Worm (Caenorhabditis elegans) whole organism, L1 larva: ENCODE data around the gene F08H9.4.
A peak's percentile ranks its signal among the peaks of the same experiment; 100 is the strongest.

Experiments used
- C34B4.2 ChIP-seq: sonication (generic microtip); optimal IDR thresholded peaks from 2 replicates; lab custom pipeline; 2017; ENCODE audit warnings: mild to moderate bottlenecking, missing genetic modification characterization, missing compliant biosample characterization
- F16B12.6 ChIP-seq: fragments of 150-350 bp; optimal IDR thresholded peaks from 2 replicates; lab custom pipeline; 2014; ENCODE audit warnings: missing biosample characterization, missing genetic modification characterization
- aha-1 ChIP-seq: fragments of 150-350 bp; optimal IDR thresholded peaks from 2 replicates; lab custom pipeline; 2014; ENCODE audit warnings: missing biosample characterization, missing genetic modification characterization
- aly-2 ChIP-seq: fragments of 150-350 bp; optimal IDR thresholded peaks from 2 replicates; lab custom pipeline; 2014; ENCODE audit warnings: missing biosample characterization, missing genetic modification characterization
- ama-1 ChIP-seq: fragments of 150-350 bp; optimal IDR thresholded peaks from 2 replicates; lab custom pipeline; 2014
- ceh-63 ChIP-seq: fragments of 200-800 bp; sonication (Bioruptor generic); optimal IDR thresholded peaks from 2 replicates; lab custom pipeline; 2018; ENCODE audit warnings: mild to moderate bottlenecking, missing genetic modification characterization, missing compliant biosample characterization
- ceh-8 ChIP-seq: fragments of 200-800 bp; sonication (Bioruptor generic); optimal IDR thresholded peaks from 2 replicates; lab custom pipeline; 2018; ENCODE audit warnings: mild to moderate bottlenecking, missing genetic modification characterization, moderate library complexity, missing compliant biosample characterization
- ceh-82 ChIP-seq, 3 experiments: fragments of 150-350 bp in 1 of 3; sonication (generic microtip) in 2 of 3; optimal IDR thresholded peaks; 2 replicates each; lab custom pipeline; 2014 to 2017; ENCODE audit warnings: missing biosample characterization in 3 of 3, missing genetic modification characterization in 3 of 3
- ces-1 ChIP-seq: fragments of 150-350 bp; optimal IDR thresholded peaks from 2 replicates; lab custom pipeline; 2014; ENCODE audit warnings: missing biosample characterization, missing genetic modification reagents, missing genetic modification characterization
- efl-1 ChIP-seq, 4 experiments: fragments of 150-350 bp; optimal IDR thresholded peaks in 3 of 4; peaks in 1 of 4; 1 replicate in 1 of 4; 2 replicates in 3 of 4; lab custom pipeline; 2014; ENCODE audit warnings: missing biosample characterization in 2 of 4, missing genetic modification characterization in 2 of 4, missing genetic modification reagents in 2 of 4
- egl-27 ChIP-seq, 2 experiments: fragments of 150-350 bp in 1 of 2; sonication (generic microtip); optimal IDR thresholded peaks; 3 replicates each; lab custom pipeline; 2017 to 2018; ENCODE audit warnings: missing biosample characterization in 2 of 2, missing genetic modification characterization in 2 of 2, missing genetic modification reagents in 2 of 2
- elt-2 ChIP-seq: sonication (generic microtip); optimal IDR thresholded peaks from 2 replicates; lab custom pipeline; 2016; ENCODE audit warnings: missing genetic modification characterization, mild to moderate bottlenecking, inconsistent platforms, missing compliant biosample characterization, missing genetic modification reagents
- fkh-4 ChIP-seq: sonication (generic microtip); optimal IDR thresholded peaks from 2 replicates; lab custom pipeline; 2016; ENCODE audit warnings: missing compliant biosample characterization, missing genetic modification characterization, borderline replicate concordance
- fkh-8 ChIP-seq: sonication (generic microtip); optimal IDR thresholded peaks from 2 replicates; lab custom pipeline; 2016; ENCODE audit warnings: mild to moderate bottlenecking, missing genetic modification characterization, missing compliant biosample characterization
- grh-1 ChIP-seq: fragments of 200-800 bp; sonication (Bioruptor generic); IDR thresholded peaks from 2 replicates; pipeline ENCODE4 v1.3.6; 2022; ENCODE audit warnings: missing genetic modification reagents, missing genetic modification characterization, missing compliant biosample characterization
- hlh-17 ChIP-seq: fragments of 200-800 bp; sonication (Bioruptor generic); optimal IDR thresholded peaks from 2 replicates; lab custom pipeline; 2018; ENCODE audit warnings: missing genetic modification characterization, mild to moderate bottlenecking, missing compliant biosample characterization, moderate library complexity, borderline replicate concordance
- irx-1 ChIP-seq: sonication (generic microtip); optimal IDR thresholded peaks from 2 replicates; lab custom pipeline; 2016; ENCODE audit warnings: missing genetic modification characterization, missing compliant biosample characterization
- isw-1 ChIP-seq: fragments of 200-800 bp; sonication (Bioruptor generic); IDR thresholded peaks from 2 replicates; pipeline ENCODE4 v1.3.6; 2022; ENCODE audit warnings: missing genetic modification characterization, missing compliant biosample characterization
- jun-1 ChIP-seq: fragments of 150-350 bp; optimal IDR thresholded peaks from 2 replicates; lab custom pipeline; 2014; ENCODE audit warnings: missing biosample characterization, missing genetic modification reagents, missing genetic modification characterization
- lin-13 ChIP-seq: fragments of 150-350 bp; optimal IDR thresholded peaks from 2 replicates; lab custom pipeline; 2014; ENCODE audit warnings: missing biosample characterization, missing genetic modification reagents, missing genetic modification characterization
- lin-14 ChIP-seq: fragments of 200-800 bp; sonication (Bioruptor generic); optimal IDR thresholded peaks from 2 replicates; lab custom pipeline; 2018; ENCODE audit warnings: mild to moderate bottlenecking, missing genetic modification characterization, moderate library complexity, missing compliant biosample characterization
- lin-15B ChIP-seq: fragments of 150-350 bp; sonication (generic microtip); optimal IDR thresholded peaks from 3 replicates; lab custom pipeline; 2014; ENCODE audit warnings: missing biosample characterization, missing genetic modification characterization
- lir-3 ChIP-seq: sonication (generic microtip); optimal IDR thresholded peaks from 2 replicates; lab custom pipeline; 2016; ENCODE audit warnings: mild to moderate bottlenecking, missing genetic modification characterization, moderate library complexity, missing compliant biosample characterization; ENCODE audit not compliant: poor library complexity
- lsy-2 ChIP-seq, 2 experiments: fragments of 150-350 bp; optimal IDR thresholded peaks; 2 replicates each; lab custom pipeline; 2014; ENCODE audit warnings: missing biosample characterization in 2 of 2, missing genetic modification characterization in 2 of 2
- mdl-1 ChIP-seq, 2 experiments: fragments of 150-350 bp; optimal IDR thresholded peaks; 2 replicates each; lab custom pipeline; 2014 to 2017; ENCODE audit warnings: missing biosample characterization in 2 of 2, missing genetic modification characterization in 2 of 2, inconsistent platforms in 1 of 2
- mef-2 ChIP-seq: fragments of 150-350 bp; optimal IDR thresholded peaks from 2 replicates; lab custom pipeline; 2014; ENCODE audit warnings: missing biosample characterization, missing genetic modification characterization
- nhr-11 ChIP-seq: fragments of 150-350 bp; optimal IDR thresholded peaks from 2 replicates; lab custom pipeline; 2014; ENCODE audit warnings: missing biosample characterization, missing genetic modification characterization
- nhr-12 ChIP-seq: sonication (generic microtip); optimal IDR thresholded peaks from 2 replicates; lab custom pipeline; 2017; ENCODE audit warnings: missing biosample characterization, missing genetic modification characterization
- nhr-19 ChIP-seq: fragments of 200-800 bp; sonication (Bioruptor generic); conservative IDR thresholded peaks from 2 replicates; pipeline ENCODE4 v1.3.6; 2022; ENCODE audit warnings: missing genetic modification characterization, missing compliant biosample characterization
- nhr-20 ChIP-seq: sonication (generic microtip); optimal IDR thresholded peaks from 2 replicates; lab custom pipeline; 2016; ENCODE audit warnings: mild to moderate bottlenecking, missing genetic modification characterization, missing compliant biosample characterization
- nhr-28 ChIP-seq: fragments of 150-350 bp; optimal IDR thresholded peaks from 2 replicates; lab custom pipeline; 2014; ENCODE audit warnings: missing biosample characterization, missing genetic modification characterization
- nhr-47 ChIP-seq: sonication (generic microtip); optimal IDR thresholded peaks from 2 replicates; lab custom pipeline; 2016; ENCODE audit warnings: mild to moderate bottlenecking, missing genetic modification characterization, moderate library complexity, missing compliant biosample characterization
- nhr-76 ChIP-seq: sonication (generic microtip); optimal IDR thresholded peaks from 2 replicates; lab custom pipeline; 2017; ENCODE audit warnings: missing biosample characterization, missing genetic modification characterization
- nhr-77 ChIP-seq: fragments of 150-350 bp; optimal IDR thresholded peaks from 2 replicates; lab custom pipeline; 2014; ENCODE audit warnings: missing biosample characterization, missing genetic modification characterization
- nhr-90 ChIP-seq: sonication (generic microtip); optimal IDR thresholded peaks from 2 replicates; lab custom pipeline; 2016; ENCODE audit warnings: mild to moderate bottlenecking, missing genetic modification characterization, missing compliant biosample characterization; ENCODE audit not compliant: poor library complexity
- pag-3 ChIP-seq: sonication (generic microtip); optimal IDR thresholded peaks from 2 replicates; lab custom pipeline; 2017; ENCODE audit warnings: missing genetic modification characterization, mild to moderate bottlenecking, missing compliant biosample characterization, antibody characterized with exemption, borderline replicate concordance; ENCODE audit not compliant: insufficient read depth
- pax-3 ChIP-seq: fragments of 200-800 bp; sonication (Bioruptor generic); optimal IDR thresholded peaks from 2 replicates; lab custom pipeline; 2018; ENCODE audit warnings: mild to moderate bottlenecking, missing genetic modification characterization, moderate library complexity, missing compliant biosample characterization
- pqm-1 ChIP-seq: sonication (generic microtip); optimal IDR thresholded peaks from 3 replicates; lab custom pipeline; 2017; ENCODE audit warnings: missing biosample characterization, missing genetic modification characterization
- rnt-1 ChIP-seq: sonication (generic microtip); optimal IDR thresholded peaks from 2 replicates; lab custom pipeline; 2016; ENCODE audit warnings: mild to moderate bottlenecking, missing genetic modification characterization, moderate library complexity, missing compliant biosample characterization
- snpc-4 ChIP-seq: fragments of 150-350 bp; optimal IDR thresholded peaks from 2 replicates; lab custom pipeline; 2014; ENCODE audit warnings: missing biosample characterization, missing genetic modification characterization
- snu-23 ChIP-seq: sonication (generic microtip); optimal IDR thresholded peaks from 2 replicates; lab custom pipeline; 2016; ENCODE audit warnings: missing genetic modification characterization, missing compliant biosample characterization
- swsn-7 ChIP-seq: sonication (generic microtip); optimal IDR thresholded peaks from 2 replicates; lab custom pipeline; 2016; ENCODE audit warnings: missing genetic modification characterization, missing compliant biosample characterization
- tbx-2 ChIP-seq: sonication (generic microtip); optimal IDR thresholded peaks from 2 replicates; lab custom pipeline; 2016; ENCODE audit warnings: missing genetic modification characterization, missing compliant biosample characterization
- tlp-1 ChIP-seq: fragments of 150-350 bp; optimal IDR thresholded peaks from 2 replicates; lab custom pipeline; 2014; ENCODE audit warnings: missing biosample characterization, missing genetic modification characterization
- unc-62 ChIP-seq: fragments of 150-350 bp; optimal IDR thresholded peaks from 2 replicates; lab custom pipeline; 2014; ENCODE audit warnings: missing biosample characterization, missing genetic modification reagents, missing genetic modification characterization
- unc-86 ChIP-seq: sonication (generic microtip); optimal IDR thresholded peaks from 2 replicates; lab custom pipeline; 2016; ENCODE audit warnings: missing genetic modification characterization, missing compliant biosample characterization
- vab-15 ChIP-seq: sonication (generic microtip); optimal IDR thresholded peaks from 2 replicates; lab custom pipeline; 2017; ENCODE audit warnings: missing genotype, mild to moderate bottlenecking, missing genetic modification characterization, missing compliant biosample characterization
- zag-1 ChIP-seq: fragments of 150-350 bp; optimal IDR thresholded peaks from 2 replicates; lab custom pipeline; 2014; ENCODE audit warnings: missing biosample characterization, missing genetic modification characterization
- ztf-11 ChIP-seq, 2 experiments: sonication (generic microtip); optimal IDR thresholded peaks; 2 replicates each; lab custom pipeline; 2016 to 2017; ENCODE audit warnings: missing genetic modification characterization in 2 of 2, missing biosample characterization in 1 of 2, missing compliant biosample characterization in 1 of 2
- ztf-4 ChIP-seq: fragments of 150-350 bp; optimal IDR thresholded peaks from 2 replicates; lab custom pipeline; 2014; ENCODE audit warnings: missing biosample characterization, missing genetic modification characterization

F08H9.4 gene

DNA sequence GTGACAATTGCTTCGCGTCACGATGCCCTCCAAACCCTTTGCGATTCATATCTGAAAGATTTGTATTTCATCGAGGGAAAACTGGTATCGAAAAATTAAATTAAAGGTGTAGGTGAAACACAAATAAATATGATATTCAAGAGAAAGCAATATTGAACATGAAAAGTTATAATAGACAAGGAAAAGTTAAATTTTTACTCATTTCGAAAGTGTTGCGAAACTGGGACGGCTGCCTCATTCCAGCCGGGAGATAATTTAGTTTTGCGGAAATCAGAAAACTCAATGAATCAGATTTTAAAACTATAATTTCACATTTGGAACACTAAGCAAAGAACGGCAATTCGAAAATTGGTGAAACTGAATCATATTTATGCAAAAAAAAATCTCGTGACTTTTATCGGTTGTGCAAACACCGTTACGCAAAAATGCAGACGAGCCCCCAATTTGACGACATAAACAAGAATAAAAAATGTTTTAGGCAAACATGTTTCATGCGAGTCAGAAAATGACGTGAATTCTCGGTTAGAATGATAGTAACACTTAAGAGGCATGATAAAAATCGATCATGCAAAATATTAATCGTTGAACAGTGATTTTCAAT, 49.2 kb downstream of the F08H9.4 start, which contains the start of the genes nxf-1 and C15H11.11 (continued):
- TF ChIP-seq rnt-1 (tag; lab: Kevin White, UChicago), result peak; percentile 68
- TF ChIP-seq F16B12.6 (tag; lab: Kevin White, UChicago), result peak; percentile 96
- TF ChIP-seq mdl-1 (tag; optimal IDR thresholded peaks at IDR 0.05; lab: Kevin White, UChicago), result peak in 1 of 2 experiments; percentile 74
- TF ChIP-seq lir-3 (tag; lab: Kevin White, UChicago), result peak; percentile 14
- peak; percentile 21 for TF ChIP-seq lin-15B (tag; lab: Kevin White, UChicago)
- TF ChIP-seq lin-14 (GFP tag; lab: Kevin White, UChicago), result peak; percentile 80
- no peak for TF ChIP-seq mef-2 (tag; lab: Kevin White, UChicago)
- no peak for TF ChIP-seq nhr-76 (tag; lab: Kevin White, UChicago)
- TF ChIP-seq ceh-8 (GFP tag; lab: Kevin White, UChicago), result peak; percentile 0
- TF ChIP-seq nhr-11 (tag; lab: Kevin White, UChicago), result peak; percentile 22
- peak; percentile 74 for TF ChIP-seq tbx-2
- peak; percentile 87 for TF ChIP-seq elt-2
- no peak for TF ChIP-seq aly-2 (tag; lab: Kevin White, UChicago)
- no peak for TF ChIP-seq hlh-17 (GFP tag; lab: Kevin White, UChicago)
- peak; percentile 37; the same call in 1 of the 2 replicates for TF ChIP-seq isw-1 (GFP tag; lab: Robert Waterston, UW)
- TF ChIP-seq aha-1 (tag; lab: Kevin White, UChicago), result no peak
- TF ChIP-seq ceh-82 (tag; optimal IDR thresholded peaks at IDR 0.05; lab: Kevin White, UChicago), result peak; percentile 50 to 64 (median 51)
- TF ChIP-seq nhr-20 (tag; lab: Kevin White, UChicago), result peak; percentile 83
- no peak for TF ChIP-seq pag-3 (tag; lab: Kevin White, UChicago)
- no peak for TF ChIP-seq vab-15 (tag; lab: Kevin White, UChicago)
- TF ChIP-seq lin-13 (GFP tag; lab: Kevin White, UChicago), result peak; percentile 64
- TF ChIP-seq nhr-47 (tag; lab: Kevin White, UChicago), result peak; percentile 85
- TF ChIP-seq efl-1 (optimal IDR thresholded peaks at IDR 0.05; lab: Kevin White, UChicago), result peak; percentile 69 to 77
- TF ChIP-seq efl-1 (GFP tag; optimal IDR thresholded peaks at IDR 0.05 in 1 of 2; lab: Kevin White, UChicago), result peak; percentile 75 to 97
- TF ChIP-seq pqm-1 (tag; lab: Kevin White, UChicago), result no peak
- TF ChIP-seq nhr-19, result peak; percentile 75
- peak; percentile 72 for TF ChIP-seq unc-86 (tag; lab: Kevin White, UChicago)
- TF ChIP-seq tlp-1 (tag; lab: Kevin White, UChicago), result no peak
- peak; percentile 50 for TF ChIP-seq jun-1 (tag; lab: Kevin White, UChicago)
- TF ChIP-seq swsn-7 (tag; lab: Kevin White, UChicago), result peak; percentile 80
- TF ChIP-seq fkh-4 (tag; lab: Kevin White, UChicago), result no peak
- no peak for TF ChIP-seq nhr-12
- TF ChIP-seq nhr-77, result no peak
- TF ChIP-seq ztf-11 (tag; optimal IDR thresholded peaks at IDR 0.05; lab: Kevin White, UChicago), result no peak
- no peak for TF ChIP-seq ces-1
- peak; percentile 49 for TF ChIP-seq irx-1 (tag; lab: Kevin White, UChicago)
- peak; percentile 79 for TF ChIP-seq nhr-90 (tag; lab: Kevin White, UChicago)
- TF ChIP-seq fkh-8, result peak; percentile 24
- no peak for TF ChIP-seq ceh-63 (GFP tag; lab: Kevin White, UChicago)
- TF ChIP-seq unc-62, result no peak

DNA sequence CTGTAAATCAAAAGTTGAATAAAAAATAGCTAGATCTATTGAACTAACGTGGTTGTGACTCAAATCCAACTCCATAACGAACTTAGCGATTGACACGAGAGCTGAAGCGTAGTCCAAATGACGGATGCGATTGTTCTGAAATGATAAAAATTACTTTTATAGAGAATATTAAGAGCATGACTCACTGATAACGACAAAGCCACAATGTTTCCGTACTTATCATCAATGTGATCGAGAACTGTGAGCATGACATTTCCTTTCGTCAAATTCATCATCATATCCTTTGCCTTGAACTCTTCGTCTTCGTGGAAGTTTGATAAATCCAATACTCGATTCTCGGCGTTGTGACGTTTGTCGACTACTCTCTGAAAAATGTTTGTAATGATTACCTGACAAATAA, 50.2 kb downstream of the F08H9.4 start:
- TF ChIP-seq ztf-4 (tag; lab: Kevin White, UChicago) (no peak), jun-1 (tag; lab: Kevin White, UChicago) (peak; percentile 63), snu-23 (GFP tag; lab: Kevin White, UChicago) (no peak), lsy-2 (tag; optimal IDR thresholded peaks at IDR 0.05; lab: Kevin White, UChicago) (no peak), egl-27 (tag; optimal IDR thresholded peaks at IDR 0.05; lab: Kevin White, UChicago) (no peak), rnt-1 (tag; lab: Kevin White, UChicago) (no peak), elt-2 (peak; percentile 60), lin-15B (tag; lab: Kevin White, UChicago) (no peak), C34B4.2 (tag; lab: Kevin White, UChicago) (no peak), snpc-4 (no peak), efl-1 (optimal IDR thresholded peaks at IDR 0.05; lab: Kevin White, UChicago) (no peak), efl-1 (GFP tag; optimal IDR thresholded peaks at IDR 0.05 in 1 of 2; lab: Kevin White, UChicago) (peak in 1 of 2 experiments; percentile 41), ztf-11 (tag; optimal IDR thresholded peaks at IDR 0.05; lab: Kevin White, UChicago) (no peak), pax-3 (tag; lab: Kevin White, UChicago) (peak; percentile 2), ama-1 (lab: Kevin White, UChicago) (no peak), pqm-1 (tag; lab: Kevin White, UChicago) (no peak), nhr-28 (tag; lab: Kevin White, UChicago) (no peak), grh-1 (no peak), isw-1 (GFP tag; lab: Robert Waterston, UW) (no peak), zag-1 (tag; lab: Kevin White, UChicago) (no peak)
